Worm (Caenorhabditis elegans): ENCODE measurements around the gene ges-1.

Gene ges-1

ce11 chrV:1410727-1411126 is 21.2 kb downstream of the ges-1 start:
- TF ChIP-seq nhr-11 (tag; optimal IDR thresholded peaks at IDR 0.05) = no peak
- TF ChIP-seq sea-2 (GFP tag; optimal IDR thresholded peaks at IDR 0.05) = no peak
- TF ChIP-seq ceh-9 (tag; optimal IDR thresholded peaks at IDR 0.05) = no peak
- no peak for TF ChIP-seq egl-27 (tag; optimal IDR thresholded peaks at IDR 0.05)
- TF ChIP-seq R02D3.7 (tag; optimal IDR thresholded peaks at IDR 0.05) = no peak

DNA sequence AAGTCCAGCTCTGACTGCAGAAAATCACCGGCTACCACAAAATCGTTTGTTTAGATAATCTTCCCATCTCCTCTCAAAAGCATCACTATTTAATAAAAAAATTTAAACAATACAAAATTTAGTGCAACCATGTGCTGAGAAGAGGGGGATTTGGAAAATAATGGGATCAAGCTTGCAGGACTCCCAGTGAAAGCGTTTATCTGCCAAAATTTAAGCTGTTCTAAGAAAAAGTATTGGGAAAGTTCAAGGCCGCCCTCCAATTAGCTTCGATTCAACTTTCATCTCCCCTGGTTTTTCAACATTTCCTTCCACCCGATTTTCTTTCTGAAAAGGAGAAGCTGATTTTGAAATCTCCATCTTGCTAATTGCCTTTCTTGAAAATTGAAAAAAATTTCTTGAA is 23.8 kb downstream of the ges-1 start:
- TF ChIP-seq nhr-28 (tag; optimal IDR thresholded peaks at IDR 0.05) (no peak), elt-2 (tag; optimal IDR thresholded peaks at IDR 0.05) (no peak), mml-1 (tag; optimal IDR thresholded peaks at IDR 0.05) (no peak), nhr-67 (tag; optimal IDR thresholded peaks at IDR 0.05) (no peak), nhr-25 (tag; optimal IDR thresholded peaks at IDR 0.05) (no peak), ceh-82 (tag; optimal IDR thresholded peaks at IDR 0.05) (no peak), mdl-1 (tag; optimal IDR thresholded peaks at IDR 0.05) (no peak), R02D3.7 (tag; optimal IDR thresholded peaks at IDR 0.05) (no peak), daf-12 (tag; optimal IDR thresholded peaks at IDR 0.05) (no peak), unc-62 (GFP tag; optimal IDR thresholded peaks at IDR 0.05) (no peak), egl-5 (tag; optimal IDR thresholded peaks at IDR 0.05) (no peak), snpc-4 (tag; optimal IDR thresholded peaks at IDR 0.05) (no peak)

ce11 chrV:1392900-1393299 is 39.0 kb downstream of the ges-1 start, which contains the start of gene Y75B7AR.1:
TSS of gene Y75B7AR.1 (minus strand) at chrV:1393000.
- TF ChIP-seq nhr-25 (tag; optimal IDR thresholded peaks at IDR 0.05) (no peak), fos-1 (tag; optimal IDR thresholded peaks at IDR 0.05) (no peak), nhr-76 (tag; optimal IDR thresholded peaks at IDR 0.05) (no peak), hmg-11 (tag; optimal IDR thresholded peaks at IDR 0.05) (no peak), nhr-23 (tag; optimal IDR thresholded peaks at IDR 0.05) (no peak), egl-5 (tag; optimal IDR thresholded peaks at IDR 0.05) (no peak), nhr-237 (tag; optimal IDR thresholded peaks at IDR 0.05) (no peak)

ce11 chrV:1390415-1390814 is 41.5 kb downstream of the ges-1 start:
- no peak for TF ChIP-seq tbx-2 (tag; optimal IDR thresholded peaks at IDR 0.05)
- no peak for TF ChIP-seq ZK546.5 (tag; optimal IDR thresholded peaks at IDR 0.05)
- TF ChIP-seq lin-39 (tag; optimal IDR thresholded peaks at IDR 0.05) = no peak
- no peak for TF ChIP-seq nfya-1 (tag; optimal IDR thresholded peaks at IDR 0.05; ENCODE audit: insufficient read depth)
- no peak for TF ChIP-seq zag-1 (tag; optimal IDR thresholded peaks at IDR 0.05)
- TF ChIP-seq nhr-25 (tag; optimal IDR thresholded peaks at IDR 0.05) = no peak

DNA sequence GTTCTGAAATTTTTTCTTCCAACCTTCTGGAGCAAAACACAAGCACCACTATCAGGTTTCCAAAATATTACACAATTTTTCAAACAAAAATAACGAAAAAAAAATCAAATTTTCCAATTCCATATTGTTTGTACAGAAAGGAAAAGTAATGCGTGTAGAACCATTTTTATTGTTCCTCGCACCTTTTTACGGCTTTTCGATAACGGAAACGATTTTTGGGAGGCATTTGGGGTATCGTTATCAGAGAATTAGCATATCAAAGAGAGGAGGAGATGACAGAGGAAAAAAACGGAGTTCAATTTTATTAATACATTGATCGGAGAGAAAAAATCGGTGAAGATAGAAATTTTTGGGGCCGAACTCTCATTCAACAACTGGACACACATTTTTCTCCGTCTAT is 42.1 kb downstream of the ges-1 start:
- TF ChIP-seq ama-1 (optimal IDR thresholded peaks at IDR 0.05) (no peak), ceh-16 (tag; optimal IDR thresholded peaks at IDR 0.05) (no peak), nhr-25 (tag; optimal IDR thresholded peaks at IDR 0.05) (no peak), pha-4 (tag; optimal IDR thresholded peaks at IDR 0.05) (peak; percentile 25), fkh-10 (GFP tag; optimal IDR thresholded peaks at IDR 0.05) (no peak), elt-2 (tag; optimal IDR thresholded peaks at IDR 0.05) (peak; percentile 83), pqm-1 (tag; optimal IDR thresholded peaks at IDR 0.05) (peak; percentile 35), zag-1 (tag; optimal IDR thresholded peaks at IDR 0.05) (no peak)

ce11 chrV:1388247-1388646 is 43.7 kb downstream of the ges-1 start:
- TF ChIP-seq ceh-28 (tag; optimal IDR thresholded peaks at IDR 0.05) (no peak), elt-2 (tag; optimal IDR thresholded peaks at IDR 0.05) (peak; percentile 62), pqm-1 (tag; optimal IDR thresholded peaks at IDR 0.05) (peak; percentile 51), tbx-2 (tag; optimal IDR thresholded peaks at IDR 0.05) (no peak), jun-1 (tag; optimal IDR thresholded peaks at IDR 0.05) (no peak)
